Worm (Caenorhabditis elegans) whole organism, late embryonic: Measurements from ENCODE around the gene C05D12.4.

ENCODE experiments used
- C08G9.2 ChIP-seq: sonication (generic microtip); optimal IDR thresholded peaks from 2 replicates; lab custom pipeline; 2016; ENCODE audit warnings: mild to moderate bottlenecking, missing genetic modification characterization, moderate library complexity, missing compliant biosample characterization
- C38D4.7 ChIP-seq: fragments of 200-800 bp; sonication (Bioruptor generic); optimal IDR thresholded peaks from 2 replicates; lab custom pipeline; 2018; ENCODE audit warnings: mild to moderate bottlenecking, missing genetic modification characterization, moderate library complexity, missing compliant biosample characterization
- K02D7.2 ChIP-seq: sonication (generic microtip); optimal IDR thresholded peaks from 2 replicates; lab custom pipeline; 2017; ENCODE audit warnings: mild to moderate bottlenecking, missing genetic modification characterization, missing compliant biosample characterization
- K09A11.1 ChIP-seq: sonication (generic microtip); optimal IDR thresholded peaks from 2 replicates; lab custom pipeline; 2017; ENCODE audit warnings: antibody characterized with exemption, mild to moderate bottlenecking, missing genetic modification characterization, missing compliant biosample characterization; ENCODE audit not compliant: insufficient read depth
- T23F11.4 ChIP-seq: fragments of 200-800 bp; sonication (Bioruptor generic); optimal IDR thresholded peaks from 2 replicates; lab custom pipeline; 2018; ENCODE audit warnings: mild to moderate bottlenecking, missing genetic modification characterization, missing compliant biosample characterization
- Y22D7AL.16 ChIP-seq: sonication (generic microtip); optimal IDR thresholded peaks from 2 replicates; lab custom pipeline; 2016; ENCODE audit warnings: missing genetic modification characterization, missing compliant biosample characterization
- ahr-1 ChIP-seq: sonication (generic microtip); optimal IDR thresholded peaks from 2 replicates; lab custom pipeline; 2016; ENCODE audit warnings: missing genetic modification characterization, missing compliant biosample characterization
- ama-1 ChIP-seq: fragments of 150-350 bp; optimal IDR thresholded peaks from 2 replicates; lab custom pipeline; 2014
- ceh-14 ChIP-seq: sonication (generic microtip); optimal IDR thresholded peaks from 2 replicates; lab custom pipeline; 2016; ENCODE audit warnings: missing genotype, missing genetic modification characterization, missing compliant biosample characterization
- ceh-18 ChIP-seq: sonication (generic microtip); optimal IDR thresholded peaks from 2 replicates; lab custom pipeline; 2016; ENCODE audit warnings: missing genetic modification characterization, missing compliant biosample characterization
- ceh-19 ChIP-seq: fragments of 200-800 bp; sonication (Bioruptor generic); optimal IDR thresholded peaks from 2 replicates; lab custom pipeline; 2018; ENCODE audit warnings: mild to moderate bottlenecking, missing genetic modification characterization, missing compliant biosample characterization
- ceh-24 ChIP-seq: sonication (generic microtip); optimal IDR thresholded peaks from 2 replicates; lab custom pipeline; 2016; ENCODE audit warnings: mild to moderate bottlenecking, missing genetic modification characterization, missing compliant biosample characterization
- ceh-30 ChIP-seq: fragments of 150-350 bp; optimal IDR thresholded peaks from 2 replicates; lab custom pipeline; 2014; ENCODE audit warnings: missing biosample characterization, missing genetic modification characterization
- ceh-31 ChIP-seq: sonication (generic microtip); optimal IDR thresholded peaks from 2 replicates; lab custom pipeline; 2016; ENCODE audit warnings: missing genetic modification characterization, missing compliant biosample characterization
- ceh-45 ChIP-seq: fragments of 200-800 bp; sonication (Bioruptor generic); IDR thresholded peaks from 2 replicates; pipeline ENCODE4 v1.3.6; 2022; ENCODE audit warnings: missing genetic modification reagents, missing genetic modification characterization, missing compliant biosample characterization
- ceh-48 ChIP-seq: sonication (generic microtip); optimal IDR thresholded peaks from 2 replicates; lab custom pipeline; 2016; ENCODE audit warnings: missing genetic modification characterization, inconsistent platforms, missing compliant biosample characterization
- ceh-6 ChIP-seq: fragments of 200-800 bp; sonication (Bioruptor generic); optimal IDR thresholded peaks from 2 replicates; lab custom pipeline; 2018; ENCODE audit warnings: mild to moderate bottlenecking, missing genetic modification characterization, missing compliant biosample characterization
- ceh-9 ChIP-seq: sonication (generic microtip); optimal IDR thresholded peaks from 2 replicates; lab custom pipeline; 2016; ENCODE audit warnings: mild to moderate bottlenecking, missing genetic modification characterization, inconsistent platforms, missing compliant biosample characterization
- che-1 ChIP-seq: sonication (generic microtip); optimal IDR thresholded peaks from 2 replicates; lab custom pipeline; 2016; ENCODE audit warnings: mild to moderate bottlenecking, missing genetic modification characterization, missing compliant biosample characterization
- dmd-4 ChIP-seq: sonication (generic microtip); optimal IDR thresholded peaks from 2 replicates; lab custom pipeline; 2016; ENCODE audit warnings: borderline replicate concordance, missing genetic modification characterization, missing compliant biosample characterization
- dve-1 ChIP-seq: sonication (generic microtip); optimal IDR thresholded peaks from 2 replicates; lab custom pipeline; 2017; ENCODE audit warnings: antibody characterized with exemption, mild to moderate bottlenecking, missing genetic modification characterization, missing compliant biosample characterization
- elt-2 ChIP-seq: sonication (generic microtip); optimal IDR thresholded peaks from 2 replicates; lab custom pipeline; 2016; ENCODE audit warnings: missing genetic modification reagents, missing genetic modification characterization, missing compliant biosample characterization
- elt-4 ChIP-seq: sonication (generic microtip); optimal IDR thresholded peaks from 2 replicates; lab custom pipeline; 2016; ENCODE audit warnings: missing genetic modification characterization, missing compliant biosample characterization
- ets-4 ChIP-seq: sonication (generic microtip); optimal IDR thresholded peaks from 2 replicates; lab custom pipeline; 2016; ENCODE audit warnings: missing genetic modification characterization, missing compliant biosample characterization
- eyg-1 ChIP-seq: sonication (generic microtip); optimal IDR thresholded peaks from 2 replicates; lab custom pipeline; 2016; ENCODE audit warnings: missing genotype, missing genetic modification characterization, missing compliant biosample characterization
- fax-1 ChIP-seq: sonication (generic microtip); optimal IDR thresholded peaks from 2 replicates; lab custom pipeline; 2016; ENCODE audit warnings: missing genotype, missing genetic modification characterization, missing compliant biosample characterization
- hlh-13 ChIP-seq: fragments of 200-800 bp; sonication (Bioruptor generic); optimal IDR thresholded peaks from 2 replicates; lab custom pipeline; 2018; ENCODE audit warnings: mild to moderate bottlenecking, missing genetic modification characterization, missing compliant biosample characterization
- hlh-15 ChIP-seq: sonication (generic microtip); optimal IDR thresholded peaks from 2 replicates; lab custom pipeline; 2016; ENCODE audit warnings: missing genetic modification characterization, missing compliant biosample characterization
- hlh-30 ChIP-seq: sonication (generic microtip); optimal IDR thresholded peaks from 2 replicates; lab custom pipeline; 2017; ENCODE audit warnings: antibody characterized with exemption, missing genetic modification characterization, missing compliant biosample characterization; ENCODE audit not compliant: insufficient read depth
- hlh-6 ChIP-seq: sonication (generic microtip); optimal IDR thresholded peaks from 2 replicates; lab custom pipeline; 2016; ENCODE audit warnings: missing genotype, missing genetic modification characterization, missing compliant biosample characterization
- lim-6 ChIP-seq: sonication (generic microtip); optimal IDR thresholded peaks from 2 replicates; lab custom pipeline; 2016; ENCODE audit warnings: missing genetic modification characterization, missing compliant biosample characterization
- lin-11 ChIP-seq: fragments of 200-800 bp; sonication (Bioruptor generic); optimal IDR thresholded peaks from 2 replicates; lab custom pipeline; 2018; ENCODE audit warnings: mild to moderate bottlenecking, missing genetic modification characterization, missing compliant biosample characterization
- mec-3 ChIP-seq: sonication (generic microtip); optimal IDR thresholded peaks from 2 replicates; lab custom pipeline; 2016; ENCODE audit warnings: borderline replicate concordance, missing genetic modification characterization, missing compliant biosample characterization
- nhr-232 ChIP-seq: sonication (generic microtip); optimal IDR thresholded peaks from 2 replicates; lab custom pipeline; 2016; ENCODE audit warnings: missing genetic modification characterization, missing compliant biosample characterization
- npax-4 ChIP-seq: sonication (generic microtip); optimal IDR thresholded peaks from 2 replicates; lab custom pipeline; 2016; ENCODE audit warnings: missing genetic modification characterization, missing compliant biosample characterization
- odd-2 ChIP-seq: sonication (generic microtip); optimal IDR thresholded peaks from 2 replicates; lab custom pipeline; 2017; ENCODE audit warnings: antibody characterized with exemption, mild to moderate bottlenecking, missing genetic modification characterization, missing compliant biosample characterization
- pag-3 ChIP-seq: sonication (generic microtip); optimal IDR thresholded peaks from 2 replicates; lab custom pipeline; 2016; ENCODE audit warnings: missing compliant biosample characterization, missing genetic modification characterization, borderline replicate concordance
- pax-1 ChIP-seq: fragments of 150-350 bp; optimal IDR thresholded peaks from 2 replicates; lab custom pipeline; 2014; ENCODE audit warnings: missing biosample characterization, missing genetic modification characterization
- pha-2 ChIP-seq: sonication (generic microtip); optimal IDR thresholded peaks from 2 replicates; lab custom pipeline; 2017; ENCODE audit warnings: mild to moderate bottlenecking, missing genetic modification characterization, missing compliant biosample characterization
- pros-1 ChIP-seq: fragments of 150-350 bp; optimal IDR thresholded peaks from 2 replicates; lab custom pipeline; 2014; ENCODE audit warnings: missing biosample characterization, missing genetic modification reagents, missing genetic modification characterization
- ref-2 ChIP-seq: sonication (generic microtip); optimal IDR thresholded peaks from 2 replicates; lab custom pipeline; 2016; ENCODE audit warnings: missing genetic modification characterization, missing compliant biosample characterization
- rnt-1 ChIP-seq: sonication (generic microtip); optimal IDR thresholded peaks from 2 replicates; lab custom pipeline; 2016; ENCODE audit warnings: missing genetic modification characterization, missing compliant biosample characterization
- sdc-2 ChIP-seq: sonication (generic microtip); optimal IDR thresholded peaks from 2 replicates; lab custom pipeline; 2016; ENCODE audit warnings: missing genotype, missing genetic modification characterization, missing compliant biosample characterization
- sox-2 ChIP-seq: fragments of 200-800 bp; sonication (Bioruptor generic); IDR thresholded peaks from 2 replicates; pipeline ENCODE4 v1.3.6; 2022; ENCODE audit warnings: missing genetic modification reagents, missing genetic modification characterization, missing compliant biosample characterization
- sox-4 ChIP-seq: sonication (generic microtip); optimal IDR thresholded peaks from 2 replicates; lab custom pipeline; 2017; ENCODE audit warnings: mild to moderate bottlenecking, missing genetic modification characterization, inconsistent platforms, missing compliant biosample characterization
- syd-9 ChIP-seq: sonication (generic microtip); optimal IDR thresholded peaks from 2 replicates; lab custom pipeline; 2016; ENCODE audit warnings: mild to moderate bottlenecking, missing genetic modification characterization, moderate library complexity, missing compliant biosample characterization
- tbx-7 ChIP-seq: sonication (generic microtip); optimal IDR thresholded peaks from 2 replicates; lab custom pipeline; 2016; ENCODE audit warnings: missing genotype, missing genetic modification characterization, missing compliant biosample characterization
- ttx-3 ChIP-seq: sonication (generic microtip); optimal IDR thresholded peaks from 2 replicates; lab custom pipeline; 2016; ENCODE audit warnings: missing genetic modification reagents, missing genetic modification characterization, missing compliant biosample characterization
- unc-42 ChIP-seq: sonication (generic microtip); optimal IDR thresholded peaks from 2 replicates; lab custom pipeline; 2016; ENCODE audit warnings: missing genotype, missing genetic modification characterization, missing compliant biosample characterization
- unc-86 ChIP-seq: sonication (generic microtip); optimal IDR thresholded peaks from 2 replicates; lab custom pipeline; 2016; ENCODE audit warnings: missing genetic modification characterization, missing compliant biosample characterization

The C05D12.4 gene

ce11 chrII:11452498-11453005 lies 20.9 kb downstream of the C05D12.4 start, which contains the start of gene rsp-2:
Gene rsp-2 (minus strand): TSS chrII:11452955.
- no peak for TF ChIP-seq syd-9
- TF ChIP-seq hlh-6 (tag; lab: Kevin White, UChicago): no peak
- TF ChIP-seq ets-4 (tag; lab: Kevin White, UChicago): no peak
- no peak for TF ChIP-seq ceh-6
- no peak for TF ChIP-seq rnt-1

- no peak for TF ChIP-seq tbx-7 (tag; lab: Kevin White, UChicago)
- no peak for TF ChIP-seq C38D4.7
- TF ChIP-seq elt-4: no peak
- TF ChIP-seq odd-2 (tag; lab: Kevin White, UChicago): no peak
- peak; percentile 33 for TF ChIP-seq pha-2
- TF ChIP-seq C08G9.2 (tag; lab: Kevin White, UChicago): peak; percentile 19
- no peak for TF ChIP-seq ceh-9 (tag; lab: Kevin White, UChicago)
- TF ChIP-seq ama-1 (lab: Kevin White, UChicago): no peak
- peak; percentile 46 for TF ChIP-seq sdc-2 (tag; lab: Kevin White, UChicago)
- TF ChIP-seq ceh-18 (tag; lab: Kevin White, UChicago): peak; percentile 77
- TF ChIP-seq hlh-13: no peak
- peak; percentile 11 for TF ChIP-seq K09A11.1 (tag; lab: Kevin White, UChicago)
- no peak for TF ChIP-seq hlh-15 (tag; lab: Kevin White, UChicago)
- no peak for TF ChIP-seq sox-2
- no peak for TF ChIP-seq ahr-1 (tag; lab: Kevin White, UChicago)
- TF ChIP-seq pax-1 (tag; lab: Kevin White, UChicago): no peak
- TF ChIP-seq Y22D7AL.16 (tag; lab: Kevin White, UChicago): peak; percentile 37
- no peak for TF ChIP-seq nhr-232
- peak; percentile 51 for TF ChIP-seq elt-2 (tag; lab: Kevin White, UChicago)
- no peak for TF ChIP-seq pros-1 (tag; lab: Kevin White, UChicago)
- peak; percentile 8 for TF ChIP-seq T23F11.4 (GFP tag; lab: Kevin White, UChicago)
- peak; percentile 88 for TF ChIP-seq ceh-48
- TF ChIP-seq che-1 (tag; lab: Kevin White, UChicago): peak; percentile 6
- TF ChIP-seq ttx-3 (tag; lab: Kevin White, UChicago): no peak
- TF ChIP-seq ceh-19: no peak
- TF ChIP-seq lin-11: no peak
- TF ChIP-seq pag-3 (tag; lab: Kevin White, UChicago): peak; percentile 42
- TF ChIP-seq unc-86 (tag; lab: Kevin White, UChicago): peak; percentile 23
- TF ChIP-seq ceh-31 (tag; lab: Kevin White, UChicago): peak; percentile 78
- TF ChIP-seq ref-2 (tag; lab: Kevin White, UChicago): peak; percentile 69
- TF ChIP-seq npax-4 (tag; lab: Kevin White, UChicago): no peak
- TF ChIP-seq ets-4 (tag; lab: Kevin White, UChicago): peak; percentile 18
- TF ChIP-seq hlh-6 (tag; lab: Kevin White, UChicago): no peak
- TF ChIP-seq lim-6 (tag; lab: Kevin White, UChicago): peak; percentile 55
- peak; percentile 47 for TF ChIP-seq ceh-30 (tag; lab: Kevin White, UChicago)
- TF ChIP-seq mec-3 (tag; lab: Kevin White, UChicago): no peak
- TF ChIP-seq ceh-14 (tag; lab: Kevin White, UChicago): peak; percentile 48
- TF ChIP-seq fax-1 (tag; lab: Kevin White, UChicago): peak; percentile 38
- peak; percentile 71 for TF ChIP-seq rnt-1
- no peak for TF ChIP-seq eyg-1 (tag; lab: Kevin White, UChicago)
- TF ChIP-seq dmd-4 (tag; lab: Kevin White, UChicago): no peak
- TF ChIP-seq hlh-30 (tag; lab: Kevin White, UChicago): peak; percentile 17
- peak; percentile 19 for TF ChIP-seq sox-4
- TF ChIP-seq ceh-24 (tag; lab: Kevin White, UChicago): no peak
- TF ChIP-seq K02D7.2 (tag; lab: Kevin White, UChicago): no peak
- peak; percentile 67 for TF ChIP-seq dve-1 (tag; lab: Kevin White, UChicago)
- peak; percentile 36 for TF ChIP-seq ceh-6
- no peak for TF ChIP-seq ceh-45
- peak; percentile 81 for TF ChIP-seq unc-42 (tag; lab: Kevin White, UChicago)
Measured at ce11 chrII:11453025-11453424, 21.3 kb downstream of the C05D12.4 start, which contains the start of gene rsp-1. Gene rsp-1 (plus strand): TSS chrII:11453362.
